Worm (Caenorhabditis elegans) whole organism, mixed stage, embryonic: ENCODE measurements around the gene igeg-1.

Experiments
- blmp-1 ChIP-seq: fragments of 150-350 bp; optimal IDR thresholded peaks from 2 replicates; lab custom pipeline; 2014; ENCODE audit warnings: missing biosample characterization, missing genetic modification characterization
- ces-1 ChIP-seq: fragments of 150-350 bp; optimal IDR thresholded peaks from 2 replicates; lab custom pipeline; 2014; ENCODE audit warnings: missing biosample characterization, missing genetic modification reagents, missing genetic modification characterization
- elt-1 ChIP-seq: sonication (generic microtip); optimal IDR thresholded peaks from 2 replicates; lab custom pipeline; 2017; ENCODE audit warnings: missing genetic modification characterization, mild to moderate bottlenecking, missing compliant biosample characterization, antibody characterized with exemption, moderate library complexity, borderline replicate concordance; ENCODE audit not compliant: insufficient read depth
- elt-3 ChIP-seq: fragments of 150-350 bp; optimal IDR thresholded peaks from 2 replicates; lab custom pipeline; 2014; ENCODE audit warnings: missing biosample characterization, missing genetic modification characterization
- lin-13 ChIP-seq: fragments of 150-350 bp; optimal IDR thresholded peaks from 2 replicates; lab custom pipeline; 2014; ENCODE audit warnings: missing biosample characterization, missing genetic modification characterization
- nhr-12 ChIP-seq: fragments of 150-350 bp; optimal IDR thresholded peaks from 2 replicates; lab custom pipeline; 2014; ENCODE audit warnings: missing biosample characterization, missing genetic modification characterization
- nhr-237 ChIP-seq: fragments of 150-350 bp; optimal IDR thresholded peaks from 2 replicates; lab custom pipeline; 2014; ENCODE audit warnings: missing biosample characterization, missing genetic modification characterization
- pha-4 ChIP-seq: fragments of 150-350 bp; optimal IDR thresholded peaks from 2 replicates; lab custom pipeline; 2018; ENCODE audit warnings: missing biosample characterization, missing genetic modification reagents, missing genetic modification characterization
- snpc-4 ChIP-seq: fragments of 150-350 bp; optimal IDR thresholded peaks from 2 replicates; lab custom pipeline; 2014; ENCODE audit warnings: missing biosample characterization, missing genetic modification characterization
- ztf-11 ChIP-seq: fragments of 150-350 bp; optimal IDR thresholded peaks from 2 replicates; lab custom pipeline; 2014; ENCODE audit warnings: missing biosample characterization, missing genetic modification characterization

- TF ChIP-seq ztf-11 (tag; lab: Kevin White, UChicago) (no peak), blmp-1 (tag; lab: Kevin White, UChicago) (no peak), pha-4 (no peak), snpc-4 (tag; lab: Kevin White, UChicago) (no peak), nhr-237 (tag; lab: Kevin White, UChicago) (no peak), nhr-12 (tag; lab: Kevin White, UChicago) (no peak), ces-1 (GFP tag; lab: Kevin White, UChicago) (no peak), elt-3 (no peak), lin-13 (tag; lab: Kevin White, UChicago) (no peak), elt-1 (tag; lab: Kevin White, UChicago) (no peak)
These were observed 19.5 kb upstream of the igeg-1 start for ce11 chrIV:4542972-4543371.
